Fruit fly (Drosophila melanogaster): Measurements from ENCODE around the gene CG6765.

Gene CG6765

DNA sequence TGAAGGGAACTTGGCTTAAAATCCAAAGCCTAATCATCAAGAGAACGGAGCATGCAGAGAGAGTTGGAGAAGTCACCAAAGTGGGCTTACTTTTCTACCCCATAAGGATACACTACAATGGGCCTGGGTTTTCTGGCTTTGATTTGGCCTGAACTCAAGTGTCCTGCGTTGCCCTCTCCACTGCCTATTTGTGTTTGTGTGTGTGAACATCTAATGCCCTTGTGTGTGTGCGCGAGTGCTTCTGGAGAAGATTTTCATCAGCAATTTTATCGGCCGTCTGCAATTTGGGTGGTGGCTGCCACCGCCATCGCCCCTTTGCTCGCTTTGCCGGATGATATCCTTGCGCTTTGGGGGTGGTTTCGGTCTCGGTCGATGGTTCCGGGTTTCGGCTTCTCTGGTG, 48.1 kb downstream of the CG6765 start:
- TF ChIP-seq CG17806 (tag; optimal IDR thresholded peaks at IDR 0.05) (no peak), Ets98B (GFP tag; IDR thresholded peaks at IDR 0.05) (no peak), gl (tag; optimal IDR thresholded peaks at IDR 0.05) (no peak), CG15710 (tag; optimal IDR thresholded peaks at IDR 0.05) (no peak), CG14655 (GFP tag; optimal IDR thresholded peaks at IDR 0.05) (no peak), CG8159 (tag; optimal IDR thresholded peaks at IDR 0.05) (no peak), fd96Ca (GFP tag; IDR thresholded peaks at IDR 0.05) (no peak), rn (GFP tag; IDR thresholded peaks at IDR 0.05) (no peak), Pif1B (GFP tag; optimal IDR thresholded peaks at IDR 0.05) (no peak), Snoo (tag; optimal IDR thresholded peaks at IDR 0.05) (no peak)
